Fruit fly (Drosophila melanogaster): Measurements from ENCODE around the gene p53.
A peak's percentile ranks its signal among the peaks of the same experiment; 100 is the strongest.

Gene p53

DNA sequence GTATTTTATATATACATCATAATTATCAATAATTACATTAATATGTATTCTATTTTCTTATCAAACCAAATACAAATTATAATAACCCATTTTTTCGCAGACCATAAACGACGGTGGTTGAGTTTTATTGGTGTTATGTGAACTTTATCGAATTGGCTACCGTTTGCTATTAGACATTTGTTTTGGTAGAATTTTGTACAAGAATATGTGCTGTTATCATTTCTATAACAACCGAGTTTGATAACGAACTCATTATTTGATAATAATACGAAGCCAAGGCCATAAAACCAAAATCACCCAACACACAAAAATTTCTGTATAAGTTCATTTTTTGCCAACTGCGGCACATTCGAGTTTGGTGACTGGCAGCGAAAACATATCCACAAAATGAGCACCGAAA, 41.5 kb upstream of the p53 start, which contains the start of gene CG17109:
Gene CG17109 (plus strand): TSS at position 345 of the 400 bp plus-strand sequence.
- TF ChIP-seq sd (tag; optimal IDR thresholded peaks at IDR 0.05) (peak; percentile 2), sr (GFP tag; IDR thresholded peaks at IDR 0.05) (no peak), CG9609 (GFP tag; optimal IDR thresholded peaks at IDR 0.05) (no peak), maf-S (GFP tag; optimal IDR thresholded peaks at IDR 0.05) (no peak), CG34376 (GFP tag; optimal IDR thresholded peaks at IDR 0.05) (peak; percentile 86), CG11456 (GFP tag; IDR thresholded peaks at IDR 0.05) (no peak), lmd (GFP tag; IDR thresholded peaks at IDR 0.05) (no peak), exex (tag; optimal IDR thresholded peaks at IDR 0.05) (peak; percentile 93), mirr (GFP tag; optimal IDR thresholded peaks at IDR 0.05) (peak; percentile 14), CG4282 (GFP tag; optimal IDR thresholded peaks at IDR 0.05) (no peak), sug (tag; optimal IDR thresholded peaks at IDR 0.05) (peak; percentile 32)

DNA sequence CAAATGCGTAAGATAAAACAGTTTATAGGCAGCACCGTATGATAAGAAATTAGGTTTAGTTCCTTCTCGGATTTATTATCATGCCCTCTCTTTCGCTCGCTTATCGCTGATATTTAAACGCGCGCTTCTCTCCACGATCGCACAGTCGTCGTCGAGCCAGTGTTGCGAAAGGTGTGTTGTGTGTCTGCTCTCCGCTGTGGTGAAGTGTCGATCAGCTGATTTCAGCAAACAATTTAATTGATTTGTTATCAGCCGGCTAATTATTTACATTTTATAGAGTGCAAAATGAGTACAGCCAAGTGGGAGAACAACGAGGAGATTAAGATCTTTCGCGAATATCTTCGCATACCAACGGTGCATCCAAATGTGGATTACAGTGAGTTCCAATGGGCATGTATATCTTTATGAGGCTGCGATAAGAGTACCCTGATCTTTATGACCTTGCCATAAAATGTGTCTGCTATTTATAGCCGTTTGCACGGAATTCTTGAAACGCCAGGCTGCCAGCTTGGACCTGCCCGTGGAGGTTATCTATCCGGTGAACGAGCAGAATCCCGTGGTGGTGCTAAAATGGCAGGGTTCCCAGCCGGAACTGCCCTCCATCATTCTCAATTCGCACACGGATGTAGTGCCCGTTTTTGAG, 37.8 kb upstream of the p53 start, which contains the start of the genes CG17110 and CG6726:
Gene CG17110 (plus strand): TSS at position 139 of the 643 bp plus-strand sequence.
Gene CG6726 (plus strand): TSS at position 139 of the 643 bp plus-strand sequence.
- TF ChIP-seq E2f2 (GFP tag; IDR thresholded peaks at IDR 0.05) (peak; percentile 69), grn (GFP tag; optimal IDR thresholded peaks at IDR 0.05) (peak; percentile 3), CG10267 (tag; optimal IDR thresholded peaks at IDR 0.05) (peak; percentile 53), Med (GFP tag) (peak; percentile 79), Hr3 (GFP tag; optimal IDR thresholded peaks at IDR 0.05) (no peak), exex (tag; optimal IDR thresholded peaks at IDR 0.05) (peak; percentile 77), crp (GFP tag; optimal IDR thresholded peaks at IDR 0.05) (peak in 1 of 2 experiments; percentile 76), MBD-R2 (GFP tag; IDR thresholded peaks at IDR 0.05) (peak; percentile 36; the same call in 1 of the 2 replicates), CG4617 (GFP tag; optimal IDR thresholded peaks at IDR 0.05; ENCODE audit: borderline replicate concordance) (no peak), scrt (GFP tag; optimal IDR thresholded peaks at IDR 0.05) (no peak), lab (GFP tag; optimal IDR thresholded peaks at IDR 0.05) (peak; percentile 37), chinmo (GFP tag; IDR thresholded peaks at IDR 0.05; ENCODE audit: partially characterized antibody) (0 out of 4 replicates have a peak, but pooled peaks have one; percentile 20), sens (GFP tag) (peak; percentile 26), sd (tag; optimal IDR thresholded peaks at IDR 0.05) (peak; percentile 33), pzg (GFP tag; optimal IDR thresholded peaks at IDR 0.05) (peak; percentile 17), Dp (GFP tag; optimal IDR thresholded peaks at IDR 0.05) (peak; percentile 50), Vsx1 (GFP tag; optimal IDR thresholded peaks at IDR 0.05) (peak; percentile 54), Usf (GFP tag; optimal IDR thresholded peaks at IDR 0.05) (no peak), CG8359 (GFP tag; optimal IDR thresholded peaks at IDR 0.05; ENCODE audit: borderline replicate concordance) (no peak), D19B (GFP tag; optimal IDR thresholded peaks at IDR 0.05) (no peak)

DNA sequence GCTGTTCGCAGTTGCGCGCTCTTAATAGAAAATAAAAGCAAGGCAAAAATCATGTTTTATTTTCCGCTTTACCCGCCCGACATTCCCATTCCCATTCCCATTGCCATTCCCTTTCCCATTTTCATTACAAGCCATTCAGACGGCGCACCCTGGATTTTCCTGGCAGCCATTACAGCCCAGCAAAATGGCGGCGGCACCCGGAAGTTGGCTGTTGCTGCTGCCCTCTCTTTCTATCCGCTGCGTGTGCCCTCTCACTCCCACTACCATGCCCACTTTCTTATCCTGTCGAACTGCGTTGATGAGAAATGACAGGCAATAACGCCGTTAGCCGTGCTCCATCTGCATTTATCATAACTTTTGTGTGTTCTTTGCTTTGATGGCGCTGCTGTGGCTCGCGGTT, 34.4 kb upstream of the p53 start:
- TF ChIP-seq phol (tag; optimal IDR thresholded peaks at IDR 0.05) (peak; percentile 55), zfh1 (GFP tag; IDR thresholded peaks at IDR 0.05) (no peak), CG2875 (GFP tag; optimal IDR thresholded peaks at IDR 0.05) (no peak), scrt (GFP tag; optimal IDR thresholded peaks at IDR 0.05) (peak; percentile 17), lov (optimal IDR thresholded peaks at IDR 0.05) (no peak), lov (GFP tag; IDR thresholded peaks at IDR 0.05) (0 out of 3 replicates have a peak, but pooled peaks have one; percentile 33), danr (GFP tag; IDR thresholded peaks at IDR 0.05) (no peak), Ets65A (GFP tag) (peak; percentile 43), CTCF (GFP tag; optimal IDR thresholded peaks at IDR 0.05) (no peak), ci (GFP tag; IDR thresholded peaks at IDR 0.05) (0 out of 3 replicates have a peak, but pooled peaks have one; percentile 44), slou (GFP tag; optimal IDR thresholded peaks at IDR 0.05) (no peak), CG18599 (GFP tag; optimal IDR thresholded peaks at IDR 0.05) (peak; percentile 25), Taf1 (GFP tag; IDR thresholded peaks at IDR 0.05) (no peak), CG17802 (tag; optimal IDR thresholded peaks at IDR 0.05) (no peak), abd-A (tag; optimal IDR thresholded peaks at IDR 0.05) (peak; percentile 95), lab (GFP tag; optimal IDR thresholded peaks at IDR 0.05) (peak; percentile 3), Ets97D (GFP tag; optimal IDR thresholded peaks at IDR 0.05) (peak; percentile 61), CG31388 (GFP tag; optimal IDR thresholded peaks at IDR 0.05) (no peak), Atf3 (GFP tag; optimal IDR thresholded peaks at IDR 0.05) (no peak), Hr51 (GFP tag; optimal IDR thresholded peaks at IDR 0.05) (peak in 1 of 2 experiments; percentile 7)
